Fruit fly (Drosophila melanogaster) whole organism, embryonic: ENCODE data around the gene crq.

Experiments
- Abd-B ChIP-seq: fragments of 200-800 bp; sonication (Bioruptor generic); optimal IDR thresholded peaks from 2 replicates; lab custom pipeline; 2018; ENCODE audit warnings: missing biosample characterization, mild to moderate bottlenecking, missing genetic modification characterization, moderate library complexity
- BEAF-32 ChIP-seq: fragments of 200-800 bp; sonication (Bioruptor generic); optimal IDR thresholded peaks from 3 replicates; lab custom pipeline; 2017; ENCODE audit warnings: missing biosample characterization, missing genetic modification characterization, mild to moderate bottlenecking, moderate library complexity, missing genetic modification reagents
- CG1024 ChIP-seq: fragments of 200-800 bp; sonication (Bioruptor generic); IDR thresholded peaks from 2 replicates; pipeline ENCODE4 v1.3.6; 2022; ENCODE audit warnings: missing biosample characterization, missing genetic modification characterization
- CG10959 ChIP-seq: fragments of 200-800 bp; sonication (Bioruptor generic); IDR thresholded peaks from 2 replicates; pipeline ENCODE4 v1.3.6; 2022; ENCODE audit warnings: missing biosample characterization, missing genetic modification characterization
- CG11456 ChIP-seq: fragments of 200-800 bp; sonication (Bioruptor generic); IDR thresholded peaks from 3 replicates; pipeline ENCODE4 v1.3.6; 2022; ENCODE audit warnings: missing biosample characterization, missing genetic modification characterization
- CG12299 ChIP-seq: fragments of 200-800 bp; sonication (Bioruptor generic); optimal IDR thresholded peaks from 2 replicates; lab custom pipeline; 2018; ENCODE audit warnings: missing biosample characterization, mild to moderate bottlenecking, missing genetic modification characterization
- CG1233 ChIP-seq: fragments of 200-800 bp; sonication (Bioruptor generic); optimal IDR thresholded peaks from 4 replicates; lab custom pipeline; 2018; ENCODE audit warnings: missing biosample characterization, mild to moderate bottlenecking, missing genetic modification characterization
- CG14667 ChIP-seq: fragments of 200-800 bp; sonication (Bioruptor generic); IDR thresholded peaks from 2 replicates; pipeline ENCODE4 v1.3.6; 2022; ENCODE audit warnings: missing biosample characterization, missing genetic modification characterization
- CG15073 ChIP-seq: fragments of 200-800 bp; sonication (Bioruptor generic); optimal IDR thresholded peaks from 2 replicates; lab custom pipeline; 2016; ENCODE audit warnings: missing biosample characterization, missing genetic modification characterization
- CG15269 ChIP-seq: fragments of 200-800 bp; sonication (Bioruptor generic); optimal IDR thresholded peaks from 2 replicates; lab custom pipeline; 2018; ENCODE audit warnings: missing biosample characterization, mild to moderate bottlenecking, missing genetic modification characterization, moderate library complexity
- CG15514 ChIP-seq: fragments of 200-800 bp; sonication (Bioruptor generic); optimal IDR thresholded peaks from 3 replicates; lab custom pipeline; 2017; ENCODE audit warnings: missing biosample characterization, missing genetic modification characterization, mild to moderate bottlenecking, moderate library complexity, missing genetic modification reagents
- CG17385 ChIP-seq: fragments of 200-800 bp; sonication (Bioruptor generic); optimal IDR thresholded peaks from 3 replicates; lab custom pipeline; 2018; ENCODE audit warnings: missing biosample characterization, mild to moderate bottlenecking, missing genetic modification characterization
- CG17912 ChIP-seq: fragments of 200-800 bp; sonication (Bioruptor generic); optimal IDR thresholded peaks from 2 replicates; lab custom pipeline; 2018; ENCODE audit warnings: missing biosample characterization, mild to moderate bottlenecking, missing genetic modification characterization
- CG2678 ChIP-seq: fragments of 200-800 bp; sonication (Bioruptor generic); optimal IDR thresholded peaks from 3 replicates; lab custom pipeline; 2019; ENCODE audit warnings: missing biosample characterization, mild to moderate bottlenecking, missing genetic modification characterization, moderate library complexity
- CG31365 ChIP-seq: fragments of 200-800 bp; sonication (Bioruptor generic); optimal IDR thresholded peaks from 2 replicates; lab custom pipeline; 2018; ENCODE audit warnings: missing biosample characterization, mild to moderate bottlenecking, missing genetic modification characterization
- CG34224 ChIP-seq: fragments of 200-800 bp; sonication (Bioruptor generic); IDR thresholded peaks from 3 replicates; pipeline ENCODE4 v1.3.6; 2022; ENCODE audit warnings: missing biosample characterization, missing genetic modification characterization; ENCODE audit not compliant: partially characterized antibody
- CG4617 ChIP-seq: fragments of 200-800 bp; sonication (Bioruptor generic); optimal IDR thresholded peaks from 3 replicates; lab custom pipeline; 2016; ENCODE audit warnings: missing biosample characterization, missing genetic modification characterization, borderline replicate concordance
- CG6175 ChIP-seq: fragments of 200-800 bp; sonication (Bioruptor generic); IDR thresholded peaks from 3 replicates; pipeline ENCODE4 v1.3.6; 2022; ENCODE audit warnings: missing biosample characterization, missing genetic modification characterization
- CG6254 ChIP-seq: fragments of 200-800 bp; sonication (Bioruptor generic); optimal IDR thresholded peaks from 3 replicates; lab custom pipeline; 2017; ENCODE audit warnings: mild to moderate bottlenecking, missing biosample characterization, missing genetic modification reagents, missing genetic modification characterization
- CG6683 ChIP-seq: fragments of 200-800 bp; sonication (Bioruptor generic); optimal IDR thresholded peaks from 2 replicates; lab custom pipeline; 2017; ENCODE audit warnings: missing biosample characterization, mild to moderate bottlenecking, missing genetic modification characterization, missing genetic modification reagents
- CG6854 ChIP-seq: fragments of 200-800 bp; sonication (Bioruptor generic); optimal IDR thresholded peaks from 3 replicates; lab custom pipeline; 2017; ENCODE audit warnings: missing biosample characterization, mild to moderate bottlenecking, missing genetic modification characterization
- CoRest ChIP-seq: fragments of 200-800 bp; sonication (Bioruptor generic); optimal IDR thresholded peaks from 3 replicates; lab custom pipeline; 2018; ENCODE audit warnings: missing biosample characterization, mild to moderate bottlenecking, missing genetic modification characterization, moderate library complexity
- CrebB ChIP-seq: fragments of 200-800 bp; sonication (Bioruptor generic); optimal IDR thresholded peaks from 3 replicates; lab custom pipeline; 2018; ENCODE audit warnings: missing biosample characterization, mild to moderate bottlenecking, missing genetic modification characterization
- Dfd ChIP-seq, 2 experiments: fragments of >200 bp; optimal IDR thresholded peaks; 2 replicates each; lab custom pipeline; 2017; ENCODE audit warnings: missing biosample characterization in 2 of 2, missing genetic modification characterization in 2 of 2
- Doc2 ChIP-seq: fragments of 200-800 bp; sonication (Bioruptor generic); IDR thresholded peaks from 2 replicates; pipeline ENCODE4 v1.3.6; 2022; ENCODE audit warnings: missing biosample characterization, missing genetic modification characterization
- E2f1 ChIP-seq: fragments of 200-800 bp; sonication (Bioruptor generic); IDR thresholded peaks from 2 replicates; pipeline ENCODE4 v1.3.6; 2022; ENCODE audit warnings: missing biosample characterization, missing genetic modification characterization
- Ets97D ChIP-seq: fragments of 200-800 bp; sonication (Bioruptor generic); optimal IDR thresholded peaks from 3 replicates; lab custom pipeline; 2016; ENCODE audit warnings: missing biosample characterization, missing genetic modification characterization
- Fer1 ChIP-seq: fragments of 200-800 bp; sonication (Bioruptor generic); optimal IDR thresholded peaks from 2 replicates; lab custom pipeline; 2017; ENCODE audit warnings: missing biosample characterization, mild to moderate bottlenecking, missing genetic modification characterization
- HLH3B ChIP-seq: fragments of 200-800 bp; sonication (Bioruptor generic); IDR thresholded peaks from 2 replicates; pipeline ENCODE4 v1.3.6; 2022; ENCODE audit warnings: missing biosample characterization, missing genetic modification characterization
- Hey ChIP-seq: fragments of 200-800 bp; sonication (Bioruptor generic); optimal IDR thresholded peaks from 3 replicates; lab custom pipeline; 2018; ENCODE audit warnings: missing biosample characterization, mild to moderate bottlenecking, missing genetic modification characterization
- Hmr ChIP-seq: fragments of 200-800 bp; sonication (Bioruptor generic); optimal IDR thresholded peaks from 3 replicates; lab custom pipeline; 2017; ENCODE audit warnings: mild to moderate bottlenecking, missing biosample characterization, missing genetic modification reagents, missing genetic modification characterization
- Meics ChIP-seq: fragments of 200-800 bp; sonication (Bioruptor generic); optimal IDR thresholded peaks from 2 replicates; lab custom pipeline; 2017; ENCODE audit warnings: missing biosample characterization, mild to moderate bottlenecking, missing genetic modification characterization
- Optix ChIP-seq: fragments of 200-800 bp; sonication (Bioruptor generic); IDR thresholded peaks from 3 replicates; pipeline ENCODE4 v1.3.6; 2022; ENCODE audit warnings: missing biosample characterization, missing genetic modification characterization
- Pdp1 ChIP-seq, 2 experiments: fragments of 200-800 bp; sonication (Bioruptor generic); optimal IDR thresholded peaks; 3 replicates each; lab custom pipeline; 2016; ENCODE audit warnings: missing biosample characterization in 2 of 2, missing genetic modification characterization in 2 of 2, mild to moderate bottlenecking in 1 of 2, moderate library complexity in 1 of 2
- abd-A ChIP-seq: fragments of 200-800 bp; sonication (Bioruptor generic); optimal IDR thresholded peaks from 3 replicates; lab custom pipeline; 2019; ENCODE audit warnings: missing biosample characterization, mild to moderate bottlenecking, missing genetic modification characterization, moderate library complexity
- croc ChIP-seq: fragments of 200-800 bp; sonication (Bioruptor generic); conservative IDR thresholded peaks from 3 replicates; pipeline ENCODE4 v1.3.6; 2022; ENCODE audit warnings: missing biosample characterization, missing genetic modification characterization
- dan ChIP-seq: fragments of 200-800 bp; sonication (Bioruptor generic); IDR thresholded peaks from 2 replicates; pipeline ENCODE4 v1.3.6; 2022; ENCODE audit warnings: missing biosample characterization, missing genetic modification characterization
- dmrt99B ChIP-seq: fragments of 200-800 bp; sonication (Bioruptor generic); optimal IDR thresholded peaks from 2 replicates; lab custom pipeline; 2018; ENCODE audit warnings: missing biosample characterization, mild to moderate bottlenecking, missing genetic modification characterization, moderate library complexity
- exex ChIP-seq: fragments of 200-800 bp; sonication (Bioruptor generic); optimal IDR thresholded peaks from 4 replicates; lab custom pipeline; 2018; ENCODE audit warnings: missing biosample characterization, mild to moderate bottlenecking, missing genetic modification characterization, moderate library complexity
- fd64A ChIP-seq: fragments of 200-800 bp; sonication (Bioruptor generic); optimal IDR thresholded peaks from 3 replicates; lab custom pipeline; 2018; ENCODE audit warnings: missing biosample characterization, mild to moderate bottlenecking, missing genetic modification characterization
- grn ChIP-seq: fragments of 200-800 bp; sonication (Bioruptor generic); optimal IDR thresholded peaks from 3 replicates; lab custom pipeline; 2017; ENCODE audit warnings: missing biosample characterization, missing genetic modification characterization
- her ChIP-seq: fragments of 200-800 bp; sonication (Bioruptor generic); optimal IDR thresholded peaks from 2 replicates; lab custom pipeline; 2016; ENCODE audit warnings: missing biosample characterization, missing genetic modification characterization
- mirr ChIP-seq: fragments of 200-800 bp; sonication (Bioruptor generic); optimal IDR thresholded peaks from 3 replicates; lab custom pipeline; 2018; ENCODE audit warnings: missing biosample characterization, mild to moderate bottlenecking, missing genetic modification characterization
- prd ChIP-seq, 3 experiments: fragments of >200 bp in 2 of 3; fragments of 200-800 bp in 1 of 3; sonication (Bioruptor generic) in 1 of 3; optimal IDR thresholded peaks in 2 of 3; IDR thresholded peaks in 1 of 3; 2 replicates in 2 of 3; 3 replicates in 1 of 3; pipeline versions ENCODE4 v1.3.6 to Lab custom; 2017 to 2022; ENCODE audit warnings: missing biosample characterization in 1 of 3, missing genetic modification characterization in 1 of 3
- rib ChIP-seq: fragments of 200-800 bp; sonication (Bioruptor generic); IDR thresholded peaks from 2 replicates; pipeline ENCODE4 v1.3.6; 2022; ENCODE audit warnings: missing biosample characterization, missing genetic modification characterization
- row ChIP-seq: fragments of 200-800 bp; sonication (Bioruptor generic); IDR thresholded peaks from 3 replicates; pipeline ENCODE4 v1.3.6; 2022; ENCODE audit warnings: missing biosample characterization, missing genetic modification characterization
- sug ChIP-seq: fragments of 200-800 bp; optimal IDR thresholded peaks from 2 replicates; lab custom pipeline; 2019; ENCODE audit warnings: missing biosample characterization, mild to moderate bottlenecking, missing genetic modification characterization, moderate library complexity
- zf30C ChIP-seq: fragments of 200-800 bp; sonication (Bioruptor generic); optimal IDR thresholded peaks from 3 replicates; lab custom pipeline; 2018; ENCODE audit warnings: missing biosample characterization, mild to moderate bottlenecking, missing genetic modification characterization

Gene crq

DNA sequence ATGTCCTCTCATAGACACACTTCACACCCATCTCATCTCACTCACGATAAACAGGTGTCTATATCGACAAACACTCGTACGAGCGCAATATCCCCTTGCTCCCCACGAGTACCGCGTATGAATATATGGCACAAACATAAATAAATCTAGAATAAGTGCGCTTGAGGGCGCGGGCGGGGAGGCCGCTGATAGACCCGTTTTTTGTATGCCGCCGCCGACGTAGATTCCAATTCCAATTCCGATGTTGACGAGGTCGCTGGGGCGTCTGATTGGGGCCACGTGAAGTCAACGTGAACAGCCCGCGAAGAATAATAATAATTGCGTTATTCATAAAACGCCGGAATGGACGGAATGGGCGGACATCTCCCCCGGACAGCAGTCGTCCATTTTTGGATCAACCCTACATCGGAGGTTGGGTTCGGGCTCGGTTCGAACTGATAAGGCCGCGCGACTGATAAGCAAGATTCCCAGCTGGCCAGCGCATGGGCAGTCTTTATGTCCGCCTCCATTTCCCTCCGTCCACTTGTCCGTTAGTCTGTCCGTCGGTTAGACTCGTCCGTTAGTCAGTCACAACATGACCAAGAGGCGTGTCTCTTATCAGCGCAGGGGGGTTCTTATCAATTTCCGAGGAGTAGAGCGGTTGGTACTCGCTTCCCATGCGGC, 31.6 kb upstream of the crq start (continued):
- no peak for TF ChIP-seq dan (GFP tag; lab: Robert Waterston, UW)
- TF ChIP-seq CG4617 (GFP tag; lab: Kevin White, UChicago), result no peak
- peak; percentile 3 for TF ChIP-seq CG17385
- TF ChIP-seq Hmr (GFP tag; lab: Kevin White, UChicago), result peak; percentile 57
- TF ChIP-seq abd-A (tag; lab: Kevin White, UChicago), result peak; percentile 97
- TF ChIP-seq CrebB (tag; lab: Kevin White, UChicago), result peak; percentile 14
- no peak for TF ChIP-seq BEAF-32
- TF ChIP-seq CG15073 (GFP tag; lab: Kevin White, UChicago), result no peak
- peak; percentile 58 for TF ChIP-seq CG1233
- no peak for TF ChIP-seq CG14667 (GFP tag; lab: Robert Waterston, UW)
- no peak for TF ChIP-seq Doc2
- peak; percentile 59 for TF ChIP-seq CG2678 (tag; lab: Kevin White, UChicago)
- peak; percentile 22 for TF ChIP-seq Hey (tag; lab: Kevin White, UChicago)
- TF ChIP-seq CoRest (tag; lab: Kevin White, UChicago), result peak; percentile 19
- TF ChIP-seq CG10959 (GFP tag; lab: Robert Waterston, UW), result no peak
- TF ChIP-seq zf30C (GFP tag; lab: Kevin White, UChicago), result no peak
- no peak for TF ChIP-seq croc (GFP tag; lab: Robert Waterston, UW)
- peak; percentile 100 for TF ChIP-seq sug
- TF ChIP-seq Meics (GFP tag; lab: Kevin White, UChicago), result peak; percentile 50
- TF ChIP-seq CG11456, result no peak
- TF ChIP-seq CG17912 (GFP tag; lab: Kevin White, UChicago), result peak; percentile 35
- TF ChIP-seq CG31365, result no peak
- TF ChIP-seq fd64A, result no peak
- TF ChIP-seq Abd-B (GFP tag; lab: Kevin White, UChicago), result peak; percentile 3
- peak; percentile 34 for TF ChIP-seq CG15269 (tag; lab: Kevin White, UChicago)
- TF ChIP-seq CG15514, result peak; percentile 25
- TF ChIP-seq mirr (GFP tag; lab: Kevin White, UChicago), result peak; percentile 93
- TF ChIP-seq CG6854 (GFP tag; lab: Kevin White, UChicago), result peak; percentile 19
- peak; percentile 8; the same call in 1 of the 3 replicates for TF ChIP-seq CG6175 (GFP tag; lab: Robert Waterston, UW)
- TF ChIP-seq CG12299, result no peak
- peak; percentile 36; the same call in 1 of the 3 replicates for TF ChIP-seq row (GFP tag; lab: Robert Waterston, UW)
- peak; percentile 26 for TF ChIP-seq CG6683
- TF ChIP-seq her (GFP tag; lab: Kevin White, UChicago), result no peak
- no peak for TF ChIP-seq Optix
- TF ChIP-seq Dfd (GFP tag; optimal IDR thresholded peaks at IDR 0.05; lab: Kevin White, UChicago), result no peak
- peak in 1 of 2 experiments; percentile 14 for TF ChIP-seq Pdp1 (GFP tag; optimal IDR thresholded peaks at IDR 0.05; lab: Kevin White, UChicago)
- no peak for TF ChIP-seq Ets97D (GFP tag; lab: Kevin White, UChicago)
- no peak for TF ChIP-seq CG6254 (GFP tag; lab: Kevin White, UChicago)
- peak; percentile 29 for TF ChIP-seq E2f1 (GFP tag; lab: Robert Waterston, UW)
- no peak for TF ChIP-seq CG1024 (GFP tag; lab: Robert Waterston, UW)
- peak; percentile 91 for TF ChIP-seq exex
- no peak for TF ChIP-seq prd (optimal IDR thresholded peaks at IDR 0.05; lab: Kevin White, UChicago)
- TF ChIP-seq prd (GFP tag; IDR thresholded peaks at IDR 0.05; lab: Robert Waterston, UW), result no peak
- TF ChIP-seq grn (GFP tag; lab: Kevin White, UChicago), result peak; percentile 73
- peak; percentile 56 for TF ChIP-seq Fer1
- peak; percentile 41; the same call in 1 of the 3 replicates for TF ChIP-seq CG34224
- TF ChIP-seq rib (GFP tag; lab: Robert Waterston, UW), result peak; percentile 67; the same call in 1 of the 2 replicates
- TF ChIP-seq HLH3B, result no peak
- TF ChIP-seq dmrt99B (tag; lab: Kevin White, UChicago), result peak; percentile 22
